Fruit fly (Drosophila melanogaster): ENCODE data around the gene CG34250.

DNA sequence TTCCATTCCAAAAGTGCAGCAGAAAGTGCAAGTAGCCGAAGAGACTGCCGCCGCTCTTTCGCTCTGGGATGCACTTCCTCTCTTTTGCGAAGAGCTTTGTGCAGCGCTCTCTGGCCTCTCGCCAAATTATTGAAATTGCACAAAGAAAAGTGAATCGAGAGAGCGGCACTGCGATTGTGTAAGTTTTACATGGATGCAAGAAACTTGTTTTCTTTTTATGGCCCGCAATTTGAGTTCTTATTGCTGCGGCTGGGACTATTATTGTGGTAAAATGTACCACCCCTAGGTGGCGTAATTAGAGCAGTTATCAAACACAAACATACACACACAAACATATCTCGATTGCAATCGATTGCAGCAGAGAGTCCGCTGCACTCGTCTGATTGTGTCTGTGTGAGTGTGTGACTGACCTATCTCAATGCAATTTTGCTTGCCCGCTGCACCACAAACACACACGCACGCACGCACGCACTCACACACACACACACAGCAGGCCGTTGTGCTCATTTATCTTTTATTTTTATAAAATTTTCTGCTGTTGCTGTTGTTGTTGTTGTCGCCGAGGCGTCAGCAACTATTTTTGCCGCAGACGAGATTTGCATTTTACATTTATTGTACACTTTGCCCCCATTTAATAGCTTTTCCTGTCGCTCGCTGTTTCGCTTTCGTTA, 24.4 kb downstream of the CG34250 start:
- no peak for TF ChIP-seq brk (GFP tag; optimal IDR thresholded peaks at IDR 0.05)
- TF ChIP-seq pan (optimal IDR thresholded peaks at IDR 0.05): no peak
- no peak for TF ChIP-seq psq (GFP tag; optimal IDR thresholded peaks at IDR 0.05)
- TF ChIP-seq dsf (GFP tag; optimal IDR thresholded peaks at IDR 0.05; ENCODE audit: borderline replicate concordance): no peak
- no peak for TF ChIP-seq usp (GFP tag; optimal IDR thresholded peaks at IDR 0.05)
- TF ChIP-seq Jra (GFP tag; optimal IDR thresholded peaks at IDR 0.05): no peak
- TF ChIP-seq h (GFP tag; optimal IDR thresholded peaks at IDR 0.05): no peak
- TF ChIP-seq Hnf4 (GFP tag; optimal IDR thresholded peaks at IDR 0.05): no peak
- TF ChIP-seq CrebA (GFP tag; optimal IDR thresholded peaks at IDR 0.05; ENCODE audit: borderline replicate concordance): no peak
- TF ChIP-seq Myc (optimal IDR thresholded peaks at IDR 0.05): no peak

All from whole organism, wandering third instar larva.